Fruit fly (Drosophila melanogaster) whole organism, wandering third instar larva: ENCODE results near the gene CG11670.

Experiments
- CG32264 ChIP-seq: fragments of 200-800 bp; sonication (Bioruptor generic); optimal IDR thresholded peaks from 2 replicates; lab custom pipeline; 2016; ENCODE audit warnings: missing biosample characterization, missing genetic modification characterization
- CG9705 ChIP-seq: fragments of 200-800 bp; sonication (Bioruptor generic); optimal IDR thresholded peaks from 2 replicates; lab custom pipeline; 2018; ENCODE audit warnings: missing biosample characterization, mild to moderate bottlenecking, missing genetic modification characterization
- Hnf4 ChIP-seq: fragments of 200-800 bp; sonication (Bioruptor generic); optimal IDR thresholded peaks from 2 replicates; lab custom pipeline; 2016; ENCODE audit warnings: missing biosample characterization, mild to moderate bottlenecking, missing genetic modification characterization
- Myc ChIP-seq: fragments of >200 bp; optimal IDR thresholded peaks from 2 replicates; lab custom pipeline; 2017
- Rel ChIP-seq, 2 experiments: fragments of 200-800 bp; sonication (Bioruptor generic) in 1 of 2; optimal IDR thresholded peaks; 2 replicates in 1 of 2; 3 replicates in 1 of 2; lab custom pipeline; 2016 to 2019; ENCODE audit warnings: mild to moderate bottlenecking in 2 of 2, missing biosample characterization in 2 of 2, missing genetic modification characterization in 2 of 2, moderate library complexity in 1 of 2
- h ChIP-seq: fragments of 200-800 bp; sonication (Bioruptor generic); optimal IDR thresholded peaks from 3 replicates; lab custom pipeline; 2016; ENCODE audit warnings: missing biosample characterization, mild to moderate bottlenecking, missing genetic modification characterization

DNA sequence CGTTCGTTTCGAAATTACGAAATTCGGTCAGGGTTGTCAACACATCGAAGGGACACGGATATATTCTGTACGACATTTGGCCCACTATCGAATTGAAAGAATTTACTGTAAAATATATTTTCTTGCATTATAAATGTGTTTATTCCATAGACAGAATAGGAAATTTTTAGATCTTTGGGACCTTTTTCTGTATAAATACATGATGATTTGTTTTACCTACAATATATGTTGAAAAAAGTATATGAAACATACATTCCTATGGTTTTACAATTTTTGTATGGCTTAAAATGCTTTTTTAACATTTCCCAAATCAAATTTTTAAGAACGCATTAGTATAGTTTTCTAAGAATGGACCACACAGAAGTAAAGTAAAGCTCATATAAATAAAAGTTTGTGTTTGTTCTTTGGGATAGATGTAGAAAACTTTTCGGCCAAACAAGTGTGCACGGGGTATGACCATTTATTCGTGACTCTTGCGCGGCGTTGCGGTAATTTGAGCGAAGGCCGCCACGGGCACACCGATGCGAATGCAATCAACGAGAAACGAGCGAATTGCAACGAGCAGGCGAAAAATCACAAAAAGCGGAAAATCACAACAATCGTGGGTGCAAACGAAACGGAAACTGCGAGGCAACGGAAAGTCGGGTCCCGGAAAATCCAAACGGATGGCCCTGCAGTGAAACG, 44.2 kb upstream of the CG11670 start, which contains the start of the genes CG17327, CG44194 and CG7518:
- TF ChIP-seq Hnf4 (no peak), CG32264 (no peak), Rel (GFP tag; optimal IDR thresholded peaks at IDR 0.05; lab: Kevin White, UChicago) (no peak), Rel (tag; optimal IDR thresholded peaks at IDR 0.05; lab: Kevin White, UChicago) (peak; percentile 82), Myc (lab: Kevin White, UChicago) (no peak), CG9705 (GFP tag; lab: Kevin White, UChicago) (no peak), h (GFP tag; lab: Kevin White, UChicago) (no peak)
